Worm (Caenorhabditis elegans) whole organism, L4/young adult: ENCODE measurements around the gene F17C11.11.

ENCODE experiments used
- W03F9.2 ChIP-seq: fragments of 150-350 bp; optimal IDR thresholded peaks from 2 replicates; lab custom pipeline; 2014; ENCODE audit warnings: missing biosample characterization, missing genetic modification characterization
- him-1 ChIP-seq: sonication (generic microtip); optimal IDR thresholded peaks from 2 replicates; lab custom pipeline; 2016; ENCODE audit warnings: missing genotype, missing genetic modification reagents, missing genetic modification characterization, missing compliant biosample characterization

- no peak for TF ChIP-seq him-1 (tag; lab: Kevin White, UChicago)
- TF ChIP-seq W03F9.2 (tag; lab: Kevin White, UChicago): no peak
Measured at ce11 chrV:10944903-10945302, 6.3 kb upstream of the F17C11.11 start.
